Worm (Caenorhabditis elegans) whole organism, L2 larva: ENCODE measurements around the gene hizr-1.

Experiments
- C34F6.9 ChIP-seq: fragments of 150-350 bp; optimal IDR thresholded peaks from 2 replicates; lab custom pipeline; 2014; ENCODE audit warnings: missing biosample characterization, missing genetic modification characterization
- F13H6.1 ChIP-seq: sonication (generic microtip); optimal IDR thresholded peaks from 2 replicates; lab custom pipeline; 2016; ENCODE audit warnings: missing genetic modification characterization, missing compliant biosample characterization
- R02D3.7 ChIP-seq: fragments of 150-350 bp; optimal IDR thresholded peaks from 2 replicates; lab custom pipeline; 2014; ENCODE audit warnings: missing biosample characterization, missing genetic modification characterization
- alr-1 ChIP-seq: fragments of 150-350 bp; optimal IDR thresholded peaks from 2 replicates; lab custom pipeline; 2014; ENCODE audit warnings: missing biosample characterization, missing genetic modification characterization
- ama-1 ChIP-seq: fragments of 150-350 bp; optimal IDR thresholded peaks from 2 replicates; lab custom pipeline; 2018; ENCODE audit warnings: inconsistent platforms
- ceh-82 ChIP-seq: fragments of 150-350 bp; optimal IDR thresholded peaks from 2 replicates; lab custom pipeline; 2014; ENCODE audit warnings: missing biosample characterization, missing genetic modification characterization
- crh-2 ChIP-seq: sonication (generic microtip); optimal IDR thresholded peaks from 2 replicates; lab custom pipeline; 2017; ENCODE audit warnings: missing biosample characterization, missing genetic modification characterization
- dmd-4 ChIP-seq: sonication (generic microtip); optimal IDR thresholded peaks from 2 replicates; lab custom pipeline; 2017; ENCODE audit warnings: missing biosample characterization, missing genetic modification characterization
- egl-27 ChIP-seq: sonication (generic microtip); optimal IDR thresholded peaks from 3 replicates; lab custom pipeline; 2017; ENCODE audit warnings: missing biosample characterization, missing genetic modification reagents, missing genetic modification characterization
- elt-3 ChIP-seq: sonication (generic microtip); optimal IDR thresholded peaks from 2 replicates; lab custom pipeline; 2017; ENCODE audit warnings: missing biosample characterization, missing genetic modification characterization
- fos-1 ChIP-seq: fragments of 150-350 bp; optimal IDR thresholded peaks from 2 replicates; lab custom pipeline; 2014; ENCODE audit warnings: missing biosample characterization, missing genetic modification characterization
- lin-11 ChIP-seq: fragments of 150-350 bp; sonication (generic microtip); optimal IDR thresholded peaks from 2 replicates; lab custom pipeline; 2014; ENCODE audit warnings: missing biosample characterization, missing genetic modification characterization, inconsistent platforms, mixed read lengths
- lin-13 ChIP-seq: fragments of 150-350 bp; optimal IDR thresholded peaks from 2 replicates; lab custom pipeline; 2014; ENCODE audit warnings: missing biosample characterization, missing genetic modification reagents, missing genetic modification characterization
- lin-39 ChIP-seq: fragments of 150-350 bp; optimal IDR thresholded peaks from 2 replicates; lab custom pipeline; 2014; ENCODE audit warnings: missing biosample characterization, missing genetic modification reagents, missing genetic modification characterization
- lsy-2 ChIP-seq, 2 experiments: fragments of 150-350 bp in 1 of 2; sonication (generic microtip) in 1 of 2; optimal IDR thresholded peaks; 2 replicates each; lab custom pipeline; 2014 to 2017; ENCODE audit warnings: missing biosample characterization in 2 of 2, missing genetic modification characterization in 2 of 2
- mbf-1 ChIP-seq: sonication (generic microtip); optimal IDR thresholded peaks from 2 replicates; lab custom pipeline; 2017; ENCODE audit warnings: missing biosample characterization, missing genetic modification characterization
- nhr-10 ChIP-seq: sonication (generic microtip); optimal IDR thresholded peaks from 2 replicates; lab custom pipeline; 2017; ENCODE audit warnings: missing biosample characterization, missing genetic modification characterization
- nhr-11 ChIP-seq: fragments of 150-350 bp; optimal IDR thresholded peaks from 2 replicates; lab custom pipeline; 2014; ENCODE audit warnings: missing biosample characterization, missing genetic modification characterization
- nhr-12 ChIP-seq: fragments of 150-350 bp; optimal IDR thresholded peaks from 2 replicates; lab custom pipeline; 2014; ENCODE audit warnings: missing biosample characterization, missing genetic modification characterization
- nhr-129 ChIP-seq: fragments of 150-350 bp; optimal IDR thresholded peaks from 2 replicates; lab custom pipeline; 2014; ENCODE audit warnings: missing biosample characterization, missing genetic modification characterization
- nhr-21 ChIP-seq: fragments of 150-350 bp; optimal IDR thresholded peaks from 2 replicates; lab custom pipeline; 2014; ENCODE audit warnings: missing biosample characterization, missing genetic modification characterization
- nhr-23 ChIP-seq: fragments of 150-350 bp; optimal IDR thresholded peaks from 2 replicates; lab custom pipeline; 2014; ENCODE audit warnings: missing biosample characterization, missing genetic modification reagents, missing genetic modification characterization
- nhr-237 ChIP-seq: fragments of 150-350 bp; optimal IDR thresholded peaks from 2 replicates; lab custom pipeline; 2014; ENCODE audit warnings: missing biosample characterization, missing genetic modification characterization
- nhr-25 ChIP-seq: fragments of 150-350 bp; sonication (generic microtip); optimal IDR thresholded peaks from 3 replicates; lab custom pipeline; 2014; ENCODE audit warnings: missing biosample characterization, missing genetic modification characterization
- nhr-6 ChIP-seq: fragments of 150-350 bp; optimal IDR thresholded peaks from 2 replicates; lab custom pipeline; 2014; ENCODE audit warnings: missing biosample characterization, missing genetic modification characterization
- nhr-77 ChIP-seq: fragments of 150-350 bp; optimal IDR thresholded peaks from 2 replicates; lab custom pipeline; 2014; ENCODE audit warnings: missing biosample characterization, missing genetic modification characterization
- peb-1 ChIP-seq: fragments of 150-350 bp; optimal IDR thresholded peaks from 2 replicates; lab custom pipeline; 2014; ENCODE audit warnings: missing biosample characterization, missing genetic modification characterization
- sem-4 ChIP-seq: fragments of 150-350 bp; optimal IDR thresholded peaks from 2 replicates; lab custom pipeline; 2014; ENCODE audit warnings: missing biosample characterization, missing genetic modification reagents, missing genetic modification characterization
- skn-1 ChIP-seq: sonication (generic microtip); optimal IDR thresholded peaks from 2 replicates; lab custom pipeline; 2017; ENCODE audit warnings: missing biosample characterization, missing genetic modification characterization
- sma-3 ChIP-seq: sonication (generic microtip); optimal IDR thresholded peaks from 2 replicates; lab custom pipeline; 2016; ENCODE audit warnings: missing genetic modification reagents, missing genetic modification characterization, missing compliant biosample characterization
- sma-9 ChIP-seq, 2 experiments: fragments of 150-350 bp in 1 of 2; sonication (generic microtip) in 1 of 2; optimal IDR thresholded peaks; 2 replicates each; lab custom pipeline; 2014 to 2016; ENCODE audit warnings: missing genetic modification characterization in 2 of 2, mild to moderate bottlenecking in 1 of 2, missing biosample characterization in 1 of 2, missing compliant biosample characterization in 1 of 2, missing genetic modification reagents in 1 of 2, moderate library complexity in 1 of 2
- unc-39 ChIP-seq: fragments of 150-350 bp; optimal IDR thresholded peaks from 2 replicates; lab custom pipeline; 2014; ENCODE audit warnings: missing biosample characterization, missing genetic modification characterization
- unc-55 ChIP-seq: fragments of 150-350 bp; sonication (generic microtip); optimal IDR thresholded peaks from 3 replicates; lab custom pipeline; 2014; ENCODE audit warnings: missing biosample characterization, missing genetic modification reagents, missing genetic modification characterization
- zag-1 ChIP-seq: fragments of 150-350 bp; optimal IDR thresholded peaks from 2 replicates; lab custom pipeline; 2014; ENCODE audit warnings: missing biosample characterization, missing genetic modification characterization
- ztf-1 ChIP-seq: fragments of 200-800 bp; sonication (Bioruptor generic); conservative IDR thresholded peaks from 2 replicates; pipeline ENCODE4 v1.3.6; 2022; ENCODE audit warnings: missing genetic modification characterization, missing compliant biosample characterization
- ztf-11 ChIP-seq: sonication (generic microtip); optimal IDR thresholded peaks from 2 replicates; lab custom pipeline; 2017; ENCODE audit warnings: missing biosample characterization, missing genetic modification characterization
- ztf-4 ChIP-seq: fragments of 150-350 bp; optimal IDR thresholded peaks from 2 replicates; lab custom pipeline; 2014; ENCODE audit warnings: missing biosample characterization, missing genetic modification characterization

Gene hizr-1

ce11 chrX:11299642-11300307 is 18.3 kb upstream of the hizr-1 start, which contains the start of the genes snrp-40.1 and F08G12.3 (continued):
- TF ChIP-seq sma-9 (GFP tag; optimal IDR thresholded peaks at IDR 0.05; lab: Kevin White, UChicago) (peak; percentile 82), sma-9 (tag; optimal IDR thresholded peaks at IDR 0.05; lab: Kevin White, UChicago) (no peak), lin-11 (tag; lab: Kevin White, UChicago) (peak; percentile 61), nhr-21 (tag; lab: Kevin White, UChicago) (peak; percentile 37), ztf-4 (tag; lab: Kevin White, UChicago) (peak; percentile 59), nhr-12 (tag; lab: Kevin White, UChicago) (no peak), lin-39 (tag; lab: Kevin White, UChicago) (no peak), sma-3 (GFP tag; lab: Kevin White, UChicago) (peak; percentile 59), crh-2 (tag; lab: Kevin White, UChicago) (peak; percentile 89), C34F6.9 (tag; lab: Kevin White, UChicago) (peak; percentile 94), zag-1 (peak; percentile 71), nhr-10 (no peak), elt-3 (no peak), lin-13 (peak; percentile 85), sem-4 (tag; lab: Kevin White, UChicago) (peak; percentile 62), nhr-237 (no peak), skn-1 (tag; lab: Kevin White, UChicago) (no peak), ceh-82 (no peak), unc-39 (tag; lab: Kevin White, UChicago) (no peak), nhr-6 (tag; lab: Kevin White, UChicago) (peak; percentile 18), nhr-23 (no peak), R02D3.7 (tag; lab: Kevin White, UChicago) (no peak), dmd-4 (tag; lab: Kevin White, UChicago) (no peak)

ce11 chrX:11305773-11306172 is 12.3 kb upstream of the hizr-1 start, which contains the start of gene F08G12.1:
F08G12.1 (minus strand) TSS chrX:11305873.
- TF ChIP-seq R02D3.7 (tag; lab: Kevin White, UChicago) (no peak), F13H6.1 (tag; lab: Kevin White, UChicago) (no peak), nhr-23 (no peak), lin-13 (no peak), sma-3 (GFP tag; lab: Kevin White, UChicago) (no peak), nhr-11 (tag; lab: Kevin White, UChicago) (no peak), nhr-77 (tag; lab: Kevin White, UChicago) (no peak), egl-27 (tag; lab: Kevin White, UChicago) (no peak), nhr-6 (tag; lab: Kevin White, UChicago) (no peak), zag-1 (no peak)

ce11 chrX:11307056-11307455 is 11.0 kb upstream of the hizr-1 start, which contains the start of gene vhl-1:
vhl-1 (plus strand) TSS chrX:11307356.
- no peak for TF ChIP-seq F13H6.1 (tag; lab: Kevin White, UChicago)
- no peak for TF ChIP-seq nhr-21 (tag; lab: Kevin White, UChicago)
- no peak for TF ChIP-seq R02D3.7 (tag; lab: Kevin White, UChicago)
- TF ChIP-seq nhr-12 (tag; lab: Kevin White, UChicago), result no peak
- TF ChIP-seq nhr-25 (tag; lab: Kevin White, UChicago), result no peak
- TF ChIP-seq unc-55 (GFP tag; lab: Kevin White, UChicago), result no peak
- TF ChIP-seq nhr-23, result no peak

- TF ChIP-seq ztf-11 (tag; lab: Kevin White, UChicago) (no peak), lin-11 (tag; lab: Kevin White, UChicago) (no peak), alr-1 (tag; lab: Kevin White, UChicago) (no peak), egl-27 (tag; lab: Kevin White, UChicago) (no peak), C34F6.9 (tag; lab: Kevin White, UChicago) (peak; percentile 10), ztf-4 (tag; lab: Kevin White, UChicago) (no peak), sma-9 (GFP tag; optimal IDR thresholded peaks at IDR 0.05; lab: Kevin White, UChicago) (peak; percentile 4), sma-9 (tag; optimal IDR thresholded peaks at IDR 0.05; lab: Kevin White, UChicago) (no peak), nhr-10 (no peak), ceh-82 (no peak), nhr-6 (tag; lab: Kevin White, UChicago) (no peak), sma-3 (GFP tag; lab: Kevin White, UChicago) (no peak), ama-1 (no peak)
These were observed 7.7 kb upstream of the hizr-1 start, which contains the start of gene F08G12.5 for ce11 chrX:11310285-11310838. F08G12.5 (minus strand) TSS chrX:11310285.

- TF ChIP-seq lin-13, result no peak
- TF ChIP-seq sma-9 (GFP tag; optimal IDR thresholded peaks at IDR 0.05; lab: Kevin White, UChicago), result no peak
- no peak for TF ChIP-seq sma-9 (tag; optimal IDR thresholded peaks at IDR 0.05; lab: Kevin White, UChicago)
- TF ChIP-seq ama-1, result no peak
- TF ChIP-seq lsy-2 (tag; optimal IDR thresholded peaks at IDR 0.05; lab: Kevin White, UChicago), result no peak
- no peak for TF ChIP-seq nhr-25 (tag; lab: Kevin White, UChicago)
- TF ChIP-seq nhr-129 (tag; lab: Kevin White, UChicago), result no peak
- TF ChIP-seq peb-1, result no peak
- TF ChIP-seq unc-55 (GFP tag; lab: Kevin White, UChicago), result no peak
- no peak for TF ChIP-seq mbf-1 (tag; lab: Kevin White, UChicago)
- no peak for TF ChIP-seq ceh-82
- TF ChIP-seq lin-39 (tag; lab: Kevin White, UChicago), result no peak
- no peak for TF ChIP-seq nhr-77 (tag; lab: Kevin White, UChicago)
- no peak for TF ChIP-seq fos-1
- no peak for TF ChIP-seq elt-3
- TF ChIP-seq ztf-1 (GFP tag; lab: Robert Waterston, UW), result no peak
- TF ChIP-seq ztf-4 (tag; lab: Kevin White, UChicago), result no peak
- TF ChIP-seq ztf-11 (tag; lab: Kevin White, UChicago), result no peak
- no peak for TF ChIP-seq nhr-21 (tag; lab: Kevin White, UChicago)
- no peak for TF ChIP-seq R02D3.7 (tag; lab: Kevin White, UChicago)
- no peak for TF ChIP-seq egl-27 (tag; lab: Kevin White, UChicago)
These were observed 2.7 kb upstream of the hizr-1 start, which contains the start of gene F08G12.11 for ce11 chrX:11315392-11315791. F08G12.11 (minus strand) TSS chrX:11315572.
